Fruit fly (Drosophila melanogaster) whole organism, embryonic: ENCODE data around the gene CG31792.

Experiments
- Ada2b ChIP-seq: fragments of 200-800 bp; sonication (Bioruptor generic); IDR thresholded peaks from 2 replicates; pipeline ENCODE4 v1.3.6; 2022; ENCODE audit warnings: missing biosample characterization, missing genetic modification characterization
- Aef1 ChIP-seq: fragments of 200-800 bp; sonication (Bioruptor generic); IDR thresholded peaks from 3 replicates; pipeline ENCODE4 v1.3.6; 2022; ENCODE audit warnings: missing biosample characterization, missing genetic modification characterization
- Awh ChIP-seq: fragments of 200-800 bp; sonication (Bioruptor generic); IDR thresholded peaks from 2 replicates; pipeline ENCODE4, ENCODE4 v1.3.6; 2022; ENCODE audit warnings: missing biosample characterization, missing genetic modification characterization
- CG1024 ChIP-seq: fragments of 200-800 bp; sonication (Bioruptor generic); IDR thresholded peaks from 2 replicates; pipeline ENCODE4 v1.3.6; 2022; ENCODE audit warnings: missing biosample characterization, missing genetic modification characterization
- CG10321 ChIP-seq: fragments of 200-800 bp; sonication (Bioruptor generic); IDR thresholded peaks from 2 replicates; pipeline ENCODE4 v1.3.6; 2022; ENCODE audit warnings: missing biosample characterization, missing genetic modification characterization
- CG12104 ChIP-seq: fragments of 200-800 bp; sonication (Bioruptor generic); optimal IDR thresholded peaks from 3 replicates; lab custom pipeline; 2016; ENCODE audit warnings: missing biosample characterization, missing genetic modification characterization
- CG12219 ChIP-seq: fragments of 200-800 bp; sonication (Bioruptor generic); optimal IDR thresholded peaks from 3 replicates; lab custom pipeline; 2018; ENCODE audit warnings: missing biosample characterization, mild to moderate bottlenecking, missing genetic modification characterization
- CG12942 ChIP-seq: fragments of 200-800 bp; sonication (Bioruptor generic); optimal IDR thresholded peaks from 3 replicates; lab custom pipeline; 2016; ENCODE audit warnings: missing biosample characterization, missing genetic modification characterization
- CG13296 ChIP-seq: fragments of 200-800 bp; sonication (Bioruptor generic); optimal IDR thresholded peaks from 3 replicates; lab custom pipeline; 2018; ENCODE audit warnings: missing biosample characterization, mild to moderate bottlenecking, missing genetic modification characterization
- CG15514 ChIP-seq: fragments of 200-800 bp; sonication (Bioruptor generic); optimal IDR thresholded peaks from 3 replicates; lab custom pipeline; 2017; ENCODE audit warnings: missing biosample characterization, missing genetic modification characterization, mild to moderate bottlenecking, moderate library complexity, missing genetic modification reagents
- CG15696 ChIP-seq: fragments of 200-800 bp; sonication (Bioruptor generic); optimal IDR thresholded peaks from 2 replicates; lab custom pipeline; 2019; ENCODE audit warnings: missing biosample characterization, mild to moderate bottlenecking, missing genetic modification characterization, moderate library complexity
- CG1603 ChIP-seq: fragments of 200-800 bp; sonication (Bioruptor generic); optimal IDR thresholded peaks from 2 replicates; lab custom pipeline; 2019; ENCODE audit warnings: missing biosample characterization, mild to moderate bottlenecking, missing genetic modification characterization, moderate library complexity
- CG18011 ChIP-seq: fragments of 200-800 bp; sonication (Bioruptor generic); optimal IDR thresholded peaks from 2 replicates; lab custom pipeline; 2017; ENCODE audit warnings: missing biosample characterization, missing genetic modification characterization, mild to moderate bottlenecking, moderate library complexity, missing genotype
- CG18599 ChIP-seq: fragments of 200-800 bp; sonication (Bioruptor generic); optimal IDR thresholded peaks from 3 replicates; lab custom pipeline; 2017; ENCODE audit warnings: missing biosample characterization, missing genetic modification characterization, mild to moderate bottlenecking, moderate library complexity, missing genetic modification reagents
- CG3163 ChIP-seq: fragments of 200-800 bp; sonication (Bioruptor generic); optimal IDR thresholded peaks from 3 replicates; lab custom pipeline; 2016; ENCODE audit warnings: missing biosample characterization, missing genetic modification characterization
- CG32532 ChIP-seq: fragments of 200-800 bp; sonication (Bioruptor generic); IDR thresholded peaks from 2 replicates; pipeline ENCODE4 v1.3.6; 2022; ENCODE audit warnings: missing biosample characterization, missing genetic modification characterization
- CG3407 ChIP-seq: fragments of 200-800 bp; sonication (Bioruptor generic); optimal IDR thresholded peaks from 2 replicates; lab custom pipeline; 2018; ENCODE audit warnings: missing biosample characterization, mild to moderate bottlenecking, missing genetic modification characterization
- CG4820 ChIP-seq: fragments of 200-800 bp; sonication (Bioruptor generic); optimal IDR thresholded peaks from 3 replicates; lab custom pipeline; 2016; ENCODE audit warnings: missing biosample characterization, missing genetic modification characterization
- CG5245 ChIP-seq: fragments of 200-800 bp; sonication (Bioruptor generic); optimal IDR thresholded peaks from 3 replicates; lab custom pipeline; 2016; ENCODE audit warnings: missing biosample characterization, missing genetic modification characterization
- CG6175 ChIP-seq: fragments of 200-800 bp; sonication (Bioruptor generic); IDR thresholded peaks from 3 replicates; pipeline ENCODE4 v1.3.6; 2022; ENCODE audit warnings: missing biosample characterization, missing genetic modification characterization
- CG7271 ChIP-seq: fragments of 200-800 bp; sonication (Bioruptor generic); optimal IDR thresholded peaks from 2 replicates; lab custom pipeline; 2018; ENCODE audit warnings: missing biosample characterization, mild to moderate bottlenecking, missing genetic modification characterization, moderate library complexity
- CG7357 ChIP-seq: fragments of 200-800 bp; sonication (Bioruptor generic); IDR thresholded peaks from 3 replicates; pipeline ENCODE4 v1.3.6; 2022; ENCODE audit warnings: missing biosample characterization, missing genetic modification characterization
- HLH3B ChIP-seq: fragments of 200-800 bp; sonication (Bioruptor generic); IDR thresholded peaks from 2 replicates; pipeline ENCODE4 v1.3.6; 2022; ENCODE audit warnings: missing biosample characterization, missing genetic modification characterization
- Hand ChIP-seq: fragments of 200-800 bp; sonication (Bioruptor generic); optimal IDR thresholded peaks from 2 replicates; lab custom pipeline; 2017; ENCODE audit warnings: mild to moderate bottlenecking, missing biosample characterization, missing genetic modification reagents, missing genetic modification characterization
- HmgZ ChIP-seq: fragments of 200-800 bp; sonication (Bioruptor generic); optimal IDR thresholded peaks from 2 replicates; lab custom pipeline; 2018; ENCODE audit warnings: missing biosample characterization, mild to moderate bottlenecking, missing genetic modification characterization
- Pdp1 ChIP-seq, 2 experiments: fragments of 200-800 bp; sonication (Bioruptor generic); optimal IDR thresholded peaks; 3 replicates each; lab custom pipeline; 2016; ENCODE audit warnings: missing biosample characterization in 2 of 2, missing genetic modification characterization in 2 of 2, mild to moderate bottlenecking in 1 of 2, moderate library complexity in 1 of 2
- TFAM ChIP-seq: fragments of 200-800 bp; sonication (Bioruptor generic); optimal IDR thresholded peaks from 2 replicates; lab custom pipeline; 2017; ENCODE audit warnings: missing biosample characterization, missing genetic modification characterization, inconsistent platforms
- YL-1 ChIP-seq: fragments of 200-800 bp; sonication (Bioruptor generic); optimal IDR thresholded peaks from 3 replicates; lab custom pipeline; 2017; ENCODE audit warnings: missing biosample characterization, mild to moderate bottlenecking, missing genetic modification characterization
- ato ChIP-seq: fragments of 200-800 bp; sonication (Bioruptor generic); IDR thresholded peaks from 2 replicates; pipeline ENCODE4 v1.3.6; 2022; ENCODE audit warnings: missing biosample characterization, missing genetic modification characterization; ENCODE audit not compliant: partially characterized antibody
- az2 ChIP-seq: fragments of 200-800 bp; sonication (Bioruptor generic); optimal IDR thresholded peaks from 3 replicates; lab custom pipeline; 2016; ENCODE audit warnings: missing biosample characterization, missing genetic modification characterization
- cad ChIP-seq: fragments of >200 bp; optimal IDR thresholded peaks from 2 replicates; lab custom pipeline; 2017; ENCODE audit warnings: missing biosample characterization, missing genetic modification characterization
- corto ChIP-seq: fragments of 200-800 bp; sonication (Bioruptor generic); optimal IDR thresholded peaks from 2 replicates; lab custom pipeline; 2016; ENCODE audit warnings: missing biosample characterization, mild to moderate bottlenecking, missing genetic modification characterization, moderate library complexity
- da ChIP-seq: fragments of 200-800 bp; sonication (Bioruptor generic); optimal IDR thresholded peaks from 2 replicates; lab custom pipeline; 2016; ENCODE audit warnings: missing biosample characterization, missing genetic modification characterization
- ems ChIP-seq: fragments of 200-800 bp; sonication (Bioruptor generic); optimal IDR thresholded peaks from 3 replicates; lab custom pipeline; 2016; ENCODE audit warnings: missing biosample characterization, missing genetic modification characterization
- fd102C ChIP-seq: fragments of 200-800 bp; sonication (Bioruptor generic); optimal IDR thresholded peaks from 2 replicates; lab custom pipeline; 2018; ENCODE audit warnings: missing biosample characterization, mild to moderate bottlenecking, missing genetic modification characterization, moderate library complexity
- gce ChIP-seq: fragments of 200-800 bp; sonication (Bioruptor generic); IDR thresholded peaks from 3 replicates; pipeline ENCODE4 v1.3.6; 2022; ENCODE audit warnings: missing biosample characterization, missing genetic modification characterization
- grn ChIP-seq: fragments of 200-800 bp; sonication (Bioruptor generic); optimal IDR thresholded peaks from 3 replicates; lab custom pipeline; 2017; ENCODE audit warnings: missing biosample characterization, missing genetic modification characterization
- insv ChIP-seq, 2 experiments: fragments of 200-800 bp; sonication (Bioruptor generic); optimal IDR thresholded peaks; 3 replicates each; lab custom pipeline; 2016 to 2018; ENCODE audit warnings: missing biosample characterization in 2 of 2, missing genetic modification characterization in 2 of 2
- jing ChIP-seq: fragments of 200-800 bp; sonication (Bioruptor generic); optimal IDR thresholded peaks from 2 replicates; lab custom pipeline; 2018; ENCODE audit warnings: missing biosample characterization, mild to moderate bottlenecking, missing genetic modification characterization
- luna ChIP-seq: fragments of 200-800 bp; sonication (Bioruptor generic); optimal IDR thresholded peaks from 2 replicates; lab custom pipeline; 2016; ENCODE audit warnings: missing biosample characterization, missing genetic modification characterization
- maf-S ChIP-seq: fragments of 200-800 bp; sonication (Bioruptor generic); optimal IDR thresholded peaks from 2 replicates; lab custom pipeline; 2016; ENCODE audit warnings: missing biosample characterization, missing genetic modification characterization
- p53 ChIP-seq: fragments of 200-800 bp; sonication (Bioruptor generic); optimal IDR thresholded peaks from 2 replicates; lab custom pipeline; 2016; ENCODE audit warnings: missing biosample characterization, missing genetic modification characterization
- pan ChIP-seq, 4 experiments: fragments of >200 bp in 3 of 4; fragments of 200-800 bp in 1 of 4; sonication (Bioruptor generic) in 1 of 4; optimal IDR thresholded peaks in 3 of 4; IDR thresholded peaks in 1 of 4; 2 replicates each; pipeline versions ENCODE4 v1.3.6 to Lab custom; 2017 to 2022; ENCODE audit warnings: missing biosample characterization in 2 of 4, missing genetic modification characterization in 2 of 4, mixed read lengths in 1 of 4
- shn ChIP-seq: fragments of 200-800 bp; sonication (Bioruptor generic); optimal IDR thresholded peaks from 3 replicates; lab custom pipeline; 2016; ENCODE audit warnings: missing biosample characterization, missing genetic modification characterization
- sna ChIP-seq: fragments of 200-800 bp; sonication (Bioruptor generic); IDR thresholded peaks from 2 replicates; pipeline ENCODE4 v1.3.6; 2022; ENCODE audit warnings: missing biosample characterization, missing genetic modification characterization; ENCODE audit not compliant: partially characterized antibody
- ssp ChIP-seq: fragments of 200-800 bp; sonication (Bioruptor generic); IDR thresholded peaks from 2 replicates; pipeline ENCODE4 v1.3.6; 2022; ENCODE audit warnings: missing biosample characterization, missing genetic modification characterization
- stc ChIP-seq: fragments of 200-800 bp; sonication (Bioruptor generic); IDR thresholded peaks from 2 replicates; pipeline ENCODE4 v1.3.6; 2022; ENCODE audit warnings: missing biosample characterization, missing genetic modification characterization
- stwl ChIP-seq: fragments of 200-800 bp; sonication (Bioruptor generic); optimal IDR thresholded peaks from 3 replicates; lab custom pipeline; 2018; ENCODE audit warnings: missing biosample characterization, mild to moderate bottlenecking, missing genetic modification characterization, moderate library complexity
- sug ChIP-seq: fragments of 200-800 bp; optimal IDR thresholded peaks from 2 replicates; lab custom pipeline; 2019; ENCODE audit warnings: missing biosample characterization, mild to moderate bottlenecking, missing genetic modification characterization, moderate library complexity
- ttk ChIP-seq: fragments of 200-800 bp; sonication (Bioruptor generic); IDR thresholded peaks from 2 replicates; pipeline ENCODE4 v2.1.2; 2022; ENCODE audit warnings: missing biosample characterization, missing genetic modification characterization
- usp ChIP-seq: fragments of >200 bp; optimal IDR thresholded peaks from 2 replicates; lab custom pipeline; 2017; ENCODE audit warnings: missing biosample characterization, missing genetic modification characterization
- wor ChIP-seq: fragments of 200-800 bp; sonication (Bioruptor generic); IDR thresholded peaks from 2 replicates; pipeline ENCODE4 v1.3.6; 2022; ENCODE audit warnings: missing biosample characterization, missing genetic modification characterization

The CG31792 gene

DNA sequence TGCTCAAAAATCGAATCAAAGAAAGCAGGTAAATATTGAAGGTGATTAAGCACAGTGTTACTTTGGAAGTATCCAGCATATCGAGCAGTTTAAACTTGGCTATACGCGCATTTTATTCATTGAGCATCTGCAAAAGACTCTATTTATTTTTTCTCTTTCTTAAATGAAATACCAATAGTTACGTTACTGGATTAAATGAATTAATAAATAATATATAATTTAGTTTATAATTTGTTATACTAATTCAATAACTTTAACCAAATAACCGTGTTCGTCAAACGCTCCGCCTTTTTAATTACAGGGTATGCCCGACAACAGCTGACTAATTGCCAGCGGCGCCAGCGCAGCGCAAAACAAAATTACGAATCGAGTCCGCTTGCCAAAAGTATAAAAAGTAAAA lies 30.4 kb upstream of the CG31792 start (continued):
- TF ChIP-seq CG1024 (GFP tag; lab: Robert Waterston, UW), result no peak
- TF ChIP-seq CG1603, result no peak
- TF ChIP-seq sna (GFP tag; lab: Robert Waterston, UW), result no peak
- no peak for TF ChIP-seq maf-S (GFP tag; lab: Kevin White, UChicago)
- TF ChIP-seq CG4820, result no peak
- no peak for TF ChIP-seq CG5245 (GFP tag; lab: Kevin White, UChicago)
- no peak for TF ChIP-seq ato (GFP tag; lab: Robert Waterston, UW)
- no peak for TF ChIP-seq CG12104 (GFP tag; lab: Kevin White, UChicago)
- TF ChIP-seq CG12219 (GFP tag; lab: Kevin White, UChicago), result no peak
- no peak for TF ChIP-seq az2 (GFP tag; lab: Kevin White, UChicago)
- TF ChIP-seq CG7357, result 0 out of 3 replicates have a peak, but pooled peaks have one; percentile 13
- no peak for TF ChIP-seq CG3407 (GFP tag; lab: Kevin White, UChicago)
- no peak for TF ChIP-seq wor (GFP tag; lab: Robert Waterston, UW)
- TF ChIP-seq CG13296, result peak; percentile 65
- TF ChIP-seq gce (GFP tag; lab: Robert Waterston, UW), result no peak
- TF ChIP-seq CG6175 (GFP tag; lab: Robert Waterston, UW), result no peak
- no peak for TF ChIP-seq usp (GFP tag; lab: Kevin White, UChicago)
- no peak for TF ChIP-seq jing (GFP tag; lab: Kevin White, UChicago)
- TF ChIP-seq Aef1 (GFP tag; lab: Robert Waterston, UW), result no peak
- TF ChIP-seq CG10321 (GFP tag; lab: Robert Waterston, UW), result no peak
- no peak for TF ChIP-seq TFAM (GFP tag; lab: Kevin White, UChicago)
- peak; percentile 38 for TF ChIP-seq Hand
- TF ChIP-seq Awh (GFP tag; lab: Robert Waterston, UW), result no peak; the same call in 1 of the 2 replicates
- TF ChIP-seq YL-1 (GFP tag; lab: Kevin White, UChicago), result no peak
- TF ChIP-seq ssp (GFP tag; lab: Robert Waterston, UW), result no peak
- no peak for TF ChIP-seq CG3163 (GFP tag; lab: Kevin White, UChicago)
- TF ChIP-seq CG12942, result no peak
- no peak for TF ChIP-seq ems (GFP tag; lab: Kevin White, UChicago)
- TF ChIP-seq ttk (GFP tag; lab: Robert Waterston, UW), result no peak
- TF ChIP-seq corto (GFP tag; lab: Kevin White, UChicago), result no peak
- TF ChIP-seq stc (GFP tag; lab: Robert Waterston, UW), result peak; percentile 63
- no peak for TF ChIP-seq CG7271 (tag; lab: Kevin White, UChicago)
- TF ChIP-seq insv (GFP tag; optimal IDR thresholded peaks at IDR 0.05; lab: Kevin White, UChicago), result no peak
- no peak for TF ChIP-seq CG18011
- peak; percentile 16 for TF ChIP-seq CG15696 (tag; lab: Kevin White, UChicago)
- TF ChIP-seq fd102C, result no peak
- no peak for TF ChIP-seq pan (optimal IDR thresholded peaks at IDR 0.05; lab: Kevin White, UChicago)
- TF ChIP-seq pan (GFP tag; optimal IDR thresholded peaks at IDR 0.05 in 1 of 2, IDR thresholded peaks at IDR 0.05 in 1 of 2), result peak in 1 of 2 experiments; percentile 74
- TF ChIP-seq cad (GFP tag; lab: Kevin White, UChicago), result no peak

DNA sequence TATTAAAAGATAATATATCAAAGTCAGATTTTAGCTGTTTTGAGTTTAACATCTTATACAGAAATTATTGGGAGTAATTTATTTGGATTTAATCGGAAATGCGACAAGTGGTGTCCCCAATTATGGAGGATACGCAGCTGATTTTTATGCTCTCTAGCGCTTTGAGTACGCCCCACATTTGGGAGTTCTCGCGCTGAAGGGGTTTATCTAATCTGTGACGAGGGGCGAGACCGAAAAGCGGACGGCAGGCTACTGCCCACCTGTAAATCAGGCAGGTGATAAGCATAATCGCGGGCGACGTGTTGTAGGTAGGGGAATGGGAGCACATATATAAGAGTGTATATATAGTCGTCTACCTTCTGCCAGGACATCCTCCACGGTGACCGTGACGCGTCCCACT lies 29.4 kb upstream of the CG31792 start:
- TF ChIP-seq CG4820 (no peak), sug (peak; percentile 37), Ada2b (GFP tag; lab: Robert Waterston, UW) (no peak), luna (no peak), CG18599 (GFP tag; lab: Kevin White, UChicago) (peak; percentile 8), CG32532 (GFP tag; lab: Robert Waterston, UW) (peak; percentile 14; the same call in 1 of the 2 replicates), shn (GFP tag; lab: Kevin White, UChicago) (no peak), Pdp1 (GFP tag; optimal IDR thresholded peaks at IDR 0.05; lab: Kevin White, UChicago) (peak in 1 of 2 experiments; percentile 11), grn (GFP tag; lab: Kevin White, UChicago) (peak; percentile 35), HLH3B (GFP tag; lab: Robert Waterston, UW) (0 out of 2 replicates have a peak, but pooled peaks have one; percentile 21), stwl (tag; lab: Kevin White, UChicago) (no peak), p53 (no peak), CG10321 (GFP tag; lab: Robert Waterston, UW) (no peak), HmgZ (tag; lab: Kevin White, UChicago) (peak; percentile 36), da (GFP tag; lab: Kevin White, UChicago) (no peak), CG15514 (GFP tag; lab: Kevin White, UChicago) (no peak)
